Worm (Caenorhabditis elegans) whole organism, L4 larva: Measurements from ENCODE around the gene F18G5.1.

Source experiments
- F10B5.3 ChIP-seq: sonication (generic microtip); optimal IDR thresholded peaks from 2 replicates; lab custom pipeline; 2016; ENCODE audit warnings: mild to moderate bottlenecking, missing genetic modification characterization, missing compliant biosample characterization
- ama-1 ChIP-seq: fragments of 150-350 bp; optimal IDR thresholded peaks from 2 replicates; lab custom pipeline; 2014; ENCODE audit warnings: inconsistent platforms, mixed read lengths
- ceh-20 ChIP-seq: fragments of 200-800 bp; sonication (Bioruptor generic); IDR thresholded peaks from 2 replicates; pipeline ENCODE4 v1.3.6; 2022; ENCODE audit warnings: missing genetic modification reagents, missing genetic modification characterization, missing compliant biosample characterization
- egl-43 ChIP-seq: fragments of 200-800 bp; sonication (Bioruptor generic); IDR thresholded peaks from 2 replicates; pipeline ENCODE4 v1.3.6; 2022; ENCODE audit warnings: missing genetic modification reagents, missing genetic modification characterization, missing compliant biosample characterization
- fos-1 ChIP-seq: fragments of 150-350 bp; optimal IDR thresholded peaks from 2 replicates; lab custom pipeline; 2014; ENCODE audit warnings: missing biosample characterization, missing genetic modification characterization
- mdl-1 ChIP-seq, 2 experiments: fragments of 150-350 bp in 1 of 2; sonication (generic microtip) in 1 of 2; optimal IDR thresholded peaks; 2 replicates each; lab custom pipeline; 2014 to 2017; ENCODE audit warnings: missing biosample characterization in 2 of 2, missing genetic modification characterization in 2 of 2
- nhr-11 ChIP-seq: fragments of 150-350 bp; optimal IDR thresholded peaks from 2 replicates; lab custom pipeline; 2014; ENCODE audit warnings: missing biosample characterization, missing genetic modification characterization
- nhr-6 ChIP-seq: fragments of 150-350 bp; optimal IDR thresholded peaks from 2 replicates; lab custom pipeline; 2014; ENCODE audit warnings: missing biosample characterization, missing genetic modification characterization
- pha-4 ChIP-seq, 2 experiments: fragments of 150-350 bp in 1 of 2; fragments of 200-800 bp in 1 of 2; sonication (Bioruptor generic) in 1 of 2; IDR thresholded peaks in 1 of 2; optimal IDR thresholded peaks in 1 of 2; 2 replicates each; pipeline versions ENCODE4 v1.3.6 to Lab custom; 2014 to 2022; ENCODE audit warnings: missing genetic modification characterization in 2 of 2, missing genetic modification reagents in 2 of 2, missing biosample characterization in 1 of 2, missing compliant biosample characterization in 1 of 2

- TF ChIP-seq F10B5.3 (tag; lab: Kevin White, UChicago) (no peak), fos-1 (tag; lab: Kevin White, UChicago) (no peak), nhr-11 (no peak), egl-43 (no peak), pha-4 (GFP tag; IDR thresholded peaks at IDR 0.05; lab: Robert Waterston, UW) (no peak), pha-4 (tag; optimal IDR thresholded peaks at IDR 0.05; lab: Kevin White, UChicago) (no peak), nhr-6 (no peak), ama-1 (lab: Kevin White, UChicago) (no peak), ceh-20 (GFP tag; lab: Robert Waterston, UW) (no peak), mdl-1 (tag; optimal IDR thresholded peaks at IDR 0.05; lab: Kevin White, UChicago) (no peak)
These were observed 2.1 kb downstream of the F18G5.1 start for ce11 chrX:9261626-9262189.
